Fruit fly (Drosophila melanogaster): ENCODE results near the gene CG33271.

CG33271 gene

dm6 chr3L:11554338-11554737 lies 23.0 kb downstream of the CG33271 start (continued):
- TF ChIP-seq crp (GFP tag; optimal IDR thresholded peaks at IDR 0.05) (peak in 1 of 2 experiments; percentile 63), zen (tag; optimal IDR thresholded peaks at IDR 0.05) (peak; percentile 95), CG12942 (GFP tag; optimal IDR thresholded peaks at IDR 0.05) (peak; percentile 66), Deaf1 (tag; optimal IDR thresholded peaks at IDR 0.05) (peak; percentile 53), Ets97D (GFP tag; optimal IDR thresholded peaks at IDR 0.05) (peak; percentile 33), CG10654 (GFP tag; optimal IDR thresholded peaks at IDR 0.05) (peak; percentile 74), slou (GFP tag; optimal IDR thresholded peaks at IDR 0.05) (peak; percentile 27), CG18619 (GFP tag; optimal IDR thresholded peaks at IDR 0.05) (peak; percentile 72), CG6272 (GFP tag; IDR thresholded peaks at IDR 0.05) (peak; percentile 49), CG13123 (GFP tag; optimal IDR thresholded peaks at IDR 0.05) (peak; percentile 48), CG14050 (GFP tag; IDR thresholded peaks at IDR 0.05) (no peak), Dll (GFP tag; IDR thresholded peaks at IDR 0.05; ENCODE audit: partially characterized antibody) (no peak), CG30431 (GFP tag; optimal IDR thresholded peaks at IDR 0.05) (peak; percentile 80), fd3F (GFP tag; optimal IDR thresholded peaks at IDR 0.05) (no peak), CG14014 (GFP tag; IDR thresholded peaks at IDR 0.05) (peak; percentile 62), CG5245 (GFP tag; optimal IDR thresholded peaks at IDR 0.05) (peak; percentile 85), CG12391 (tag; optimal IDR thresholded peaks at IDR 0.05) (peak; percentile 90), dmrt99B (tag; optimal IDR thresholded peaks at IDR 0.05) (peak; percentile 83), Eip74EF (GFP tag; optimal IDR thresholded peaks at IDR 0.05) (peak in 1 of 2 experiments; percentile 76), Mes4 (GFP tag; optimal IDR thresholded peaks at IDR 0.05) (peak; percentile 70), CG16813 (GFP tag; IDR thresholded peaks at IDR 0.05; ENCODE audit: partially characterized antibody) (no peak), ap (GFP tag; IDR thresholded peaks at IDR 0.05) (peak; percentile 68; the same call in 1 of the 2 replicates), B-H1 (GFP tag; IDR thresholded peaks at IDR 0.05) (peak; percentile 56; the same call in 1 of the 3 replicates), CG2889 (GFP tag; IDR thresholded peaks at IDR 0.05) (0 out of 3 replicates have a peak, but pooled peaks have one; percentile 21), CG1832 (GFP tag; optimal IDR thresholded peaks at IDR 0.05) (no peak), Lim3 (GFP tag; IDR thresholded peaks at IDR 0.05) (no peak), gsb (GFP tag; IDR thresholded peaks at IDR 0.05) (no peak), Jarid2 (GFP tag; optimal IDR thresholded peaks at IDR 0.05) (no peak), ERR (GFP tag; optimal IDR thresholded peaks at IDR 0.05) (no peak), Trl (optimal IDR thresholded peaks at IDR 0.05) (no peak), Trl (GFP tag; optimal IDR thresholded peaks at IDR 0.05) (peak; percentile 73), nerfin-1 (tag; optimal IDR thresholded peaks at IDR 0.05) (peak; percentile 79), dimm (GFP tag; IDR thresholded peaks at IDR 0.05) (no peak), CG4360 (GFP tag; IDR thresholded peaks at IDR 0.05) (peak; percentile 56; the same call in 1 of the 2 replicates), h (optimal IDR thresholded peaks at IDR 0.05) (no peak), unpg (GFP tag; optimal IDR thresholded peaks at IDR 0.05) (peak; percentile 86), CG4854 (GFP tag; optimal IDR thresholded peaks at IDR 0.05) (peak; percentile 74), CG32532 (GFP tag; IDR thresholded peaks at IDR 0.05) (peak; percentile 56; the same call in 1 of the 2 replicates), Lpt (GFP tag; optimal IDR thresholded peaks at IDR 0.05) (no peak), CG12104 (GFP tag; optimal IDR thresholded peaks at IDR 0.05) (peak; percentile 78), CG18262 (tag; optimal IDR thresholded peaks at IDR 0.05) (peak; percentile 96), crc (GFP tag; optimal IDR thresholded peaks at IDR 0.05) (peak; percentile 37), CG32772 (GFP tag; IDR thresholded peaks at IDR 0.05) (peak; percentile 73), Ets65A (GFP tag) (peak; percentile 96), B-H2 (GFP tag; optimal IDR thresholded peaks at IDR 0.05) (no peak), H15 (GFP tag; IDR thresholded peaks at IDR 0.05) (peak; percentile 79), CG11398 (GFP tag; optimal IDR thresholded peaks at IDR 0.05) (peak; percentile 45), CG13624 (GFP tag; optimal IDR thresholded peaks at IDR 0.05) (peak; percentile 48), dmrt11E (tag; optimal IDR thresholded peaks at IDR 0.05) (peak; percentile 97), vnd (GFP tag; IDR thresholded peaks at IDR 0.05; ENCODE audit: partially characterized antibody) (no peak), Myb (GFP tag; optimal IDR thresholded peaks at IDR 0.05) (peak; percentile 32), CG12659 (GFP tag; optimal IDR thresholded peaks at IDR 0.05) (peak; percentile 72)

Measured in whole organism, embryonic.